Worm (Caenorhabditis elegans): Measurements from ENCODE around the gene cgr-1.

cgr-1 gene

ce11 chrX:3605727-3606126 lies 5.5 kb upstream of the cgr-1 start, which contains the start of gene C18B2.4 (continued):
- TF ChIP-seq nhr-237 (tag; optimal IDR thresholded peaks at IDR 0.05) (no peak), R02D3.7 (tag; optimal IDR thresholded peaks at IDR 0.05) (no peak), nhr-76 (tag; optimal IDR thresholded peaks at IDR 0.05) (no peak)

DNA sequence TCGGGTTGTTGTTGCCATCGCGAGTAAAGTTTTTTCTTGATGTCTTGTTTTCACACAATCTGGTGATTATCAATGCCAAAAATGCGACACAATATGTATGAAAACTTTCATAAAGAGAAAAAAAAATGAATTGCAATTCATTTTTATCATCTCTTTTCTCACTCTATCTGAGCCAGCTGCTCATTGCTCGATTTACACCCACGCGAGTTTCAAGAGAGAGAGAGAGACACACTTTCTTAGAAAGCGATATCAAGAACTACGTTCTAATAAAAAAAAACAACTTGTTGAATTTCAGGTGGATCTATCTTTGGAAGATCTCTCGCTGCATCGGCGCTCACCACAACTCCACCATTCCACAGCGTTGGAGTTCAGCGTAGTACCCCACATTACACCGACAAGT lies 2.4 kb upstream of the cgr-1 start:
- no peak for TF ChIP-seq nhr-76 (tag; optimal IDR thresholded peaks at IDR 0.05)
- no peak for TF ChIP-seq egl-27 (tag; optimal IDR thresholded peaks at IDR 0.05)
- no peak for TF ChIP-seq nhr-25 (tag; optimal IDR thresholded peaks at IDR 0.05)

DNA sequence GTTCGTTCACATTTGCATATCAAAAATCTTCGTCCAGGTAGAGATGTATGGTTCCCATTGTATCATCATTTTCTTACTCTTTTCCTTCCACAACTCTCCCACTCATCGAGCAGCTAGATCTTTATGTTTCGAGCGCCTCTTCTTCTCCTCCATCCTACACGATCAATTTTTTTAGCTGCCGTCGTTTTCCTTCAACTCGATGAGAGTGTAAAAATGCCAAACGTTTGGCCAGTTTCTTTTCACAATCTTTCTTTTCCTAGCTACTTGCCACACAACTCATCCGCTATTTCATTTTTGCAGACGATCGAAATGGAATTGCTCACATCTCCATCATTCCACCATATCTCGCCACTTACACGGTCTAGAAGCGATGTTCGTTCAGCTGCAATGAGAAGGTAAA lies 1.3 kb upstream of the cgr-1 start, which contains the start of gene C18B2.3:
C18B2.3 (plus strand) TSS at position 301 of the 400 bp plus-strand sequence.
- no peak for TF ChIP-seq skn-1 (tag; optimal IDR thresholded peaks at IDR 0.05)
- TF ChIP-seq ceh-16 (tag; optimal IDR thresholded peaks at IDR 0.05): no peak

DNA sequence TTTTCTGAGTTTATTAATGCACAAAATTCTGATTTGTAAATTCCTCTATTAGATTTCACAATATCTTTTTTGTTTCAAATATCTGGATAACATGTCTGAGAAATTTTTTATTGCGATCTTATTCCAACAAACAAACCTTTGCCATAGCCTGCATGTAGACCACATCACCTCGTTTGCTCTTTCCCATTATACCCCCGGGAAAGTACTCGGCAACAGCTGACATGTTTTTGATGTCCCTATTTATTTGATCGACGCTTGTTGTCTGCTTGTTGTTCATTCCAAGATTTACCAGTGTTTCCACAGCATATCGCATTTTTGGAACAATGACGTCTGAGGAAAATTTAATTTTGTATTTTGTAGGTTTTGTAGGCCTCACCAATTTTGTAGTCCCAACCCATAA lies 397 bp downstream of the cgr-1 start:
- TF ChIP-seq egl-5 (tag; optimal IDR thresholded peaks at IDR 0.05) (peak; percentile 94), elt-3 (tag; optimal IDR thresholded peaks at IDR 0.05) (no peak)

DNA sequence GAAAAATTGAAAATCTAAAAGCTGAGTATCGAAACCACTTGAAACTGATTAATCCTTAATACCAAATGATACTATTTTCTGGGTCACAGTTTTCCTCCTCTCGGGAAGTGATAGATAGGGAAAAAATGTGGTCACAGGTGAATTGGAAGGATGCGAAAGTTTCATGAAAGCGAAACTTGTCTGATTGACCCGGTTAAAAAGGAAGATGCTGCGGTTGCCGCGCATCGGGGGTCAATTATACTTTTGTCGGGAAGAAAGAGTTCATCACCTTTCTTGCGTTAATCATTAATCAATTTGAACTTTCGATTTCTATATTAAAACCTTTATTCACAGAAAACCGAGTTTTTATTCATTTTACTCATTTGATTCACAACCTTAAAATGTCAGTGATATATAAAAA lies 3.3 kb downstream of the cgr-1 start:
- TF ChIP-seq nhr-23 (tag; optimal IDR thresholded peaks at IDR 0.05) (peak; percentile 87), egl-5 (tag; optimal IDR thresholded peaks at IDR 0.05) (no peak)

DNA sequence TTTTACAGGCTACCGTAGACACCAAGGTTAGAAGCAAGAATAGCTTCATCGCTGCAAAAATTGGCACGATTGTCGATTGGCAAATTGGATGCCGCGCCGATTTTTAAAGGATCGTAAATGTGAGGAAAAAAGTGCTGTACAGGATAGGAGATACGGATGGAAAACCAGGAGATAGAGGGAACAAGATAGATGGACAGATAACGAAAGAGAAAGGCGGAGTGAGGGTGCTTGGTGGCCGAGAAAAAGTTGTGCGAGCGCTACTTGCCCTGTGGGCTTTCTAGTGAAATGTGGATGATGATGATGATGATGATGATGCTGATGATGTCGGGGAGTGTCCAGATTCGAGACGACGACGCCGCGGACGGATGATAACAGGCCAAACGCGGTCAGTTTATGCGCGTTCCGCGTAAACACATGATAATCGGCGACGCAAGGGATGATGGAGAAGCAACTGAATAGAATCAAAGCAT lies 3.9 kb downstream of the cgr-1 start, which contains the start of gene T27A10.6:
T27A10.6 (minus strand) TSS at position 51 of the 470 bp plus-strand sequence.
- TF ChIP-seq nhr-25 (tag; optimal IDR thresholded peaks at IDR 0.05) (no peak), lsy-12 (tag; optimal IDR thresholded peaks at IDR 0.05) (no peak), nhr-23 (tag; optimal IDR thresholded peaks at IDR 0.05) (peak; percentile 51), nhr-76 (tag; optimal IDR thresholded peaks at IDR 0.05) (no peak), elt-3 (tag; optimal IDR thresholded peaks at IDR 0.05) (no peak), nhr-43 (tag; optimal IDR thresholded peaks at IDR 0.05; ENCODE audit: poor library complexity, severe bottlenecking) (peak; percentile 44)

DNA sequence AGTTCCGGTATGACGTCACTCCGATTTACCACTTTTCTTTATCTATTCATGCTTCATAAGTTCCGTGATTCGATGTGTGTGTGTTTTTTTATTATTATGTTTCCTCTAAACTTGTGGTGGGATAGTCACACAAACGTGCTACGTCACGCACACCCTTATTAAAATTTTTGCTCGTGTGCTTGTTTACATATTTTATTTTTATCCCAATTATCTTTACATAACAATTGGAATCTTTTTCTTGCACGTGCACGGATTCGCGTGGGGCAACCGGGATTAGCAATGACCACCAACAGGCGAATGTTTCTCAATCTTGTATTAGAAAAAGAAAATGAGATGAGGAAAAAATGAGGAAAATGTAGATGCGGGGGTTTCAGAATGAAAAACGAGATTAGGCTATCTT lies 9.7 kb downstream of the cgr-1 start:
- TF ChIP-seq nhr-77 (tag; optimal IDR thresholded peaks at IDR 0.05) (no peak), nhr-76 (tag; optimal IDR thresholded peaks at IDR 0.05) (no peak), ztf-4 (tag; optimal IDR thresholded peaks at IDR 0.05) (no peak), skn-1 (tag; optimal IDR thresholded peaks at IDR 0.05) (no peak), nhr-43 (tag; optimal IDR thresholded peaks at IDR 0.05; ENCODE audit: poor library complexity, severe bottlenecking) (no peak), mdl-1 (tag; optimal IDR thresholded peaks at IDR 0.05) (no peak), lsy-12 (tag; optimal IDR thresholded peaks at IDR 0.05) (no peak), eor-1 (tag; optimal IDR thresholded peaks at IDR 0.05) (no peak), egl-5 (tag; optimal IDR thresholded peaks at IDR 0.05) (no peak), pha-4 (tag; optimal IDR thresholded peaks at IDR 0.05) (no peak), nfya-1 (tag; optimal IDR thresholded peaks at IDR 0.05; ENCODE audit: insufficient read depth) (no peak), snpc-4 (tag; optimal IDR thresholded peaks at IDR 0.05) (no peak), nhr-237 (tag; optimal IDR thresholded peaks at IDR 0.05) (no peak)

ce11 chrX:3585625-3586024 lies 14.6 kb downstream of the cgr-1 start, which contains the start of gene T27A10.2:
Gene T27A10.2, plus strand, starts transcription at chrX:3585957.
- no peak for TF ChIP-seq elt-2 (tag; optimal IDR thresholded peaks at IDR 0.05)
- TF ChIP-seq fkh-10 (GFP tag; optimal IDR thresholded peaks at IDR 0.05): no peak
- no peak for TF ChIP-seq fkh-2 (tag; optimal IDR thresholded peaks at IDR 0.05)
- TF ChIP-seq daf-12 (tag; optimal IDR thresholded peaks at IDR 0.05): no peak
- no peak for TF ChIP-seq tbx-2 (tag; optimal IDR thresholded peaks at IDR 0.05)
- no peak for TF ChIP-seq nhr-76 (tag; optimal IDR thresholded peaks at IDR 0.05)
- no peak for TF ChIP-seq egl-27 (tag; optimal IDR thresholded peaks at IDR 0.05)
- no peak for TF ChIP-seq ceh-82 (tag; optimal IDR thresholded peaks at IDR 0.05)
- TF ChIP-seq eor-1 (tag; optimal IDR thresholded peaks at IDR 0.05): no peak
- TF ChIP-seq R02D3.7 (tag; optimal IDR thresholded peaks at IDR 0.05): no peak
- TF ChIP-seq ztf-4 (tag; optimal IDR thresholded peaks at IDR 0.05): no peak
